Worm (Caenorhabditis elegans) whole organism, L1 larva: ENCODE results near the gene srx-137.

Experiments used
- C04F5.9 ChIP-seq: sonication (generic microtip); optimal IDR thresholded peaks from 2 replicates; lab custom pipeline; 2016; ENCODE audit warnings: missing genetic modification characterization, missing compliant biosample characterization
- C16A3.4 ChIP-seq: fragments of 150-350 bp; optimal IDR thresholded peaks from 2 replicates; lab custom pipeline; 2014; ENCODE audit warnings: missing biosample characterization, missing genetic modification characterization
- F16B12.6 ChIP-seq: fragments of 150-350 bp; optimal IDR thresholded peaks from 2 replicates; lab custom pipeline; 2014; ENCODE audit warnings: missing biosample characterization, missing genetic modification characterization
- aha-1 ChIP-seq: fragments of 150-350 bp; optimal IDR thresholded peaks from 2 replicates; lab custom pipeline; 2014; ENCODE audit warnings: missing biosample characterization, missing genetic modification characterization
- alr-1 ChIP-seq: fragments of 200-800 bp; sonication (Bioruptor generic); optimal IDR thresholded peaks from 2 replicates; lab custom pipeline; 2018; ENCODE audit warnings: borderline replicate concordance, mild to moderate bottlenecking, missing genetic modification characterization, missing compliant biosample characterization
- aly-2 ChIP-seq: fragments of 150-350 bp; optimal IDR thresholded peaks from 2 replicates; lab custom pipeline; 2014; ENCODE audit warnings: missing biosample characterization, missing genetic modification characterization
- ama-1 ChIP-seq: fragments of 150-350 bp; optimal IDR thresholded peaks from 2 replicates; lab custom pipeline; 2014
- ceh-8 ChIP-seq: fragments of 200-800 bp; sonication (Bioruptor generic); optimal IDR thresholded peaks from 2 replicates; lab custom pipeline; 2018; ENCODE audit warnings: mild to moderate bottlenecking, missing genetic modification characterization, moderate library complexity, missing compliant biosample characterization
- ceh-90 ChIP-seq: sonication (generic microtip); optimal IDR thresholded peaks from 2 replicates; lab custom pipeline; 2016; ENCODE audit warnings: missing genetic modification characterization, missing compliant biosample characterization
- dpl-1 ChIP-seq, 3 experiments: fragments of 150-350 bp in 2 of 3; sonication (generic microtip) in 1 of 3; optimal IDR thresholded peaks; 2 replicates each; lab custom pipeline; 2014 to 2017; ENCODE audit warnings: missing biosample characterization in 3 of 3, missing genetic modification characterization in 3 of 3, missing genetic modification reagents in 3 of 3
- dsc-1 ChIP-seq: sonication (generic microtip); optimal IDR thresholded peaks from 2 replicates; lab custom pipeline; 2016; ENCODE audit warnings: mild to moderate bottlenecking, missing genetic modification characterization, missing compliant biosample characterization
- efl-1 ChIP-seq, 4 experiments: fragments of 150-350 bp; optimal IDR thresholded peaks in 3 of 4; peaks in 1 of 4; 1 replicate in 1 of 4; 2 replicates in 3 of 4; lab custom pipeline; 2014; ENCODE audit warnings: missing biosample characterization in 2 of 4, missing genetic modification characterization in 2 of 4, missing genetic modification reagents in 2 of 4
- efl-3 ChIP-seq: fragments of 200-800 bp; sonication (Bioruptor generic); optimal IDR thresholded peaks from 2 replicates; lab custom pipeline; 2018; ENCODE audit warnings: mild to moderate bottlenecking, missing genetic modification characterization, missing compliant biosample characterization
- egl-13 ChIP-seq: sonication (generic microtip); optimal IDR thresholded peaks from 2 replicates; lab custom pipeline; 2016; ENCODE audit warnings: missing genotype, missing genetic modification reagents, missing genetic modification characterization, missing compliant biosample characterization
- egl-27 ChIP-seq, 2 experiments: fragments of 150-350 bp in 1 of 2; sonication (generic microtip); optimal IDR thresholded peaks; 3 replicates each; lab custom pipeline; 2017 to 2018; ENCODE audit warnings: missing biosample characterization in 2 of 2, missing genetic modification characterization in 2 of 2, missing genetic modification reagents in 2 of 2
- elt-2 ChIP-seq: sonication (generic microtip); optimal IDR thresholded peaks from 2 replicates; lab custom pipeline; 2016; ENCODE audit warnings: missing genetic modification characterization, mild to moderate bottlenecking, inconsistent platforms, missing compliant biosample characterization, missing genetic modification reagents
- elt-3 ChIP-seq, 6 experiments: fragments of 150-350 bp in 1 of 6; sonication (generic microtip); optimal IDR thresholded peaks; 2 replicates each; lab custom pipeline; 2017 to 2018; ENCODE audit warnings: missing biosample characterization in 6 of 6, missing genetic modification characterization in 6 of 6, inconsistent platforms in 1 of 6
- fos-1 ChIP-seq: fragments of 150-350 bp; optimal IDR thresholded peaks from 2 replicates; lab custom pipeline; 2014; ENCODE audit warnings: missing biosample characterization, missing genetic modification characterization
- grh-1 ChIP-seq: fragments of 200-800 bp; sonication (Bioruptor generic); IDR thresholded peaks from 2 replicates; pipeline ENCODE4 v1.3.6; 2022; ENCODE audit warnings: missing genetic modification reagents, missing genetic modification characterization, missing compliant biosample characterization
- irx-1 ChIP-seq: sonication (generic microtip); optimal IDR thresholded peaks from 2 replicates; lab custom pipeline; 2016; ENCODE audit warnings: missing genetic modification characterization, missing compliant biosample characterization
- isw-1 ChIP-seq: fragments of 200-800 bp; sonication (Bioruptor generic); IDR thresholded peaks from 2 replicates; pipeline ENCODE4 v1.3.6; 2022; ENCODE audit warnings: missing genetic modification characterization, missing compliant biosample characterization
- jun-1 ChIP-seq: fragments of 150-350 bp; optimal IDR thresholded peaks from 2 replicates; lab custom pipeline; 2014; ENCODE audit warnings: missing biosample characterization, missing genetic modification reagents, missing genetic modification characterization
- lin-14 ChIP-seq: fragments of 200-800 bp; sonication (Bioruptor generic); optimal IDR thresholded peaks from 2 replicates; lab custom pipeline; 2018; ENCODE audit warnings: mild to moderate bottlenecking, missing genetic modification characterization, moderate library complexity, missing compliant biosample characterization
- lin-15B ChIP-seq: fragments of 150-350 bp; sonication (generic microtip); optimal IDR thresholded peaks from 3 replicates; lab custom pipeline; 2014; ENCODE audit warnings: missing biosample characterization, missing genetic modification characterization
- lin-35 ChIP-seq, 2 experiments: fragments of 150-350 bp; optimal IDR thresholded peaks; 2 replicates each; lab custom pipeline; 2014; ENCODE audit warnings: missing biosample characterization in 2 of 2, missing genetic modification characterization in 2 of 2, missing genetic modification reagents in 2 of 2
- lin-39 ChIP-seq: fragments of 150-350 bp; optimal IDR thresholded peaks from 2 replicates; lab custom pipeline; 2014; ENCODE audit warnings: missing biosample characterization, missing genetic modification reagents, missing genetic modification characterization
- lsy-2 ChIP-seq, 2 experiments: fragments of 150-350 bp; optimal IDR thresholded peaks; 2 replicates each; lab custom pipeline; 2014; ENCODE audit warnings: missing biosample characterization in 2 of 2, missing genetic modification characterization in 2 of 2
- mdl-1 ChIP-seq, 2 experiments: fragments of 150-350 bp; optimal IDR thresholded peaks; 2 replicates each; lab custom pipeline; 2014 to 2017; ENCODE audit warnings: missing biosample characterization in 2 of 2, missing genetic modification characterization in 2 of 2, inconsistent platforms in 1 of 2
- mef-2 ChIP-seq: fragments of 150-350 bp; optimal IDR thresholded peaks from 2 replicates; lab custom pipeline; 2014; ENCODE audit warnings: missing biosample characterization, missing genetic modification characterization
- nhr-11 ChIP-seq: fragments of 150-350 bp; optimal IDR thresholded peaks from 2 replicates; lab custom pipeline; 2014; ENCODE audit warnings: missing biosample characterization, missing genetic modification characterization
- nhr-12 ChIP-seq: sonication (generic microtip); optimal IDR thresholded peaks from 2 replicates; lab custom pipeline; 2017; ENCODE audit warnings: missing biosample characterization, missing genetic modification characterization
- nhr-19 ChIP-seq: fragments of 200-800 bp; sonication (Bioruptor generic); conservative IDR thresholded peaks from 2 replicates; pipeline ENCODE4 v1.3.6; 2022; ENCODE audit warnings: missing genetic modification characterization, missing compliant biosample characterization
- nhr-20 ChIP-seq: sonication (generic microtip); optimal IDR thresholded peaks from 2 replicates; lab custom pipeline; 2016; ENCODE audit warnings: mild to moderate bottlenecking, missing genetic modification characterization, missing compliant biosample characterization
- nhr-28 ChIP-seq: fragments of 150-350 bp; optimal IDR thresholded peaks from 2 replicates; lab custom pipeline; 2014; ENCODE audit warnings: missing biosample characterization, missing genetic modification characterization
- nhr-71 ChIP-seq: sonication (generic microtip); optimal IDR thresholded peaks from 2 replicates; lab custom pipeline; 2016; ENCODE audit warnings: mild to moderate bottlenecking, missing genetic modification characterization, moderate library complexity, missing compliant biosample characterization
- nhr-84 ChIP-seq: sonication (generic microtip); optimal IDR thresholded peaks from 2 replicates; lab custom pipeline; 2017; ENCODE audit warnings: missing biosample characterization, missing genetic modification characterization
- nhr-90 ChIP-seq: sonication (generic microtip); optimal IDR thresholded peaks from 2 replicates; lab custom pipeline; 2016; ENCODE audit warnings: mild to moderate bottlenecking, missing genetic modification characterization, missing compliant biosample characterization; ENCODE audit not compliant: poor library complexity
- pag-3 ChIP-seq: sonication (generic microtip); optimal IDR thresholded peaks from 2 replicates; lab custom pipeline; 2017; ENCODE audit warnings: missing genetic modification characterization, mild to moderate bottlenecking, missing compliant biosample characterization, antibody characterized with exemption, borderline replicate concordance; ENCODE audit not compliant: insufficient read depth
- pax-3 ChIP-seq: fragments of 200-800 bp; sonication (Bioruptor generic); optimal IDR thresholded peaks from 2 replicates; lab custom pipeline; 2018; ENCODE audit warnings: mild to moderate bottlenecking, missing genetic modification characterization, moderate library complexity, missing compliant biosample characterization
- skn-1 ChIP-seq: fragments of 150-350 bp; optimal IDR thresholded peaks from 2 replicates; lab custom pipeline; 2014; ENCODE audit warnings: missing biosample characterization, missing genetic modification characterization
- snu-23 ChIP-seq: sonication (generic microtip); optimal IDR thresholded peaks from 2 replicates; lab custom pipeline; 2016; ENCODE audit warnings: missing genetic modification characterization, missing compliant biosample characterization
- sox-4 ChIP-seq: sonication (generic microtip); optimal IDR thresholded peaks from 2 replicates; lab custom pipeline; 2016; ENCODE audit warnings: missing genetic modification characterization, missing compliant biosample characterization
- sptf-1 ChIP-seq: fragments of 150-350 bp; optimal IDR thresholded peaks from 2 replicates; lab custom pipeline; 2014; ENCODE audit warnings: missing biosample characterization, missing genetic modification characterization
- tbx-2 ChIP-seq: sonication (generic microtip); optimal IDR thresholded peaks from 2 replicates; lab custom pipeline; 2016; ENCODE audit warnings: missing genetic modification characterization, missing compliant biosample characterization
- unc-62 ChIP-seq: fragments of 150-350 bp; optimal IDR thresholded peaks from 2 replicates; lab custom pipeline; 2014; ENCODE audit warnings: missing biosample characterization, missing genetic modification reagents, missing genetic modification characterization
- unc-86 ChIP-seq: sonication (generic microtip); optimal IDR thresholded peaks from 2 replicates; lab custom pipeline; 2016; ENCODE audit warnings: missing genetic modification characterization, missing compliant biosample characterization
- vab-15 ChIP-seq: sonication (generic microtip); optimal IDR thresholded peaks from 2 replicates; lab custom pipeline; 2017; ENCODE audit warnings: missing genotype, mild to moderate bottlenecking, missing genetic modification characterization, missing compliant biosample characterization
- zip-4 ChIP-seq: fragments of 200-800 bp; sonication (Bioruptor generic); optimal IDR thresholded peaks from 2 replicates; lab custom pipeline; 2018; ENCODE audit warnings: mild to moderate bottlenecking, missing genetic modification characterization, moderate library complexity, missing compliant biosample characterization
- ztf-11 ChIP-seq, 2 experiments: sonication (generic microtip); optimal IDR thresholded peaks; 2 replicates each; lab custom pipeline; 2016 to 2017; ENCODE audit warnings: missing genetic modification characterization in 2 of 2, missing biosample characterization in 1 of 2, missing compliant biosample characterization in 1 of 2

The srx-137 gene

ce11 chrV:13818824-13819408, 43.7 kb upstream of the srx-137 start, which contains the start of gene sel-10 (continued):
- TF ChIP-seq egl-13 (tag; lab: Kevin White, UChicago) (peak; percentile 9), unc-86 (tag; lab: Kevin White, UChicago) (peak; percentile 74), egl-27 (tag; optimal IDR thresholded peaks at IDR 0.05; lab: Kevin White, UChicago) (no peak), aly-2 (tag; lab: Kevin White, UChicago) (peak; percentile 28), nhr-20 (tag; lab: Kevin White, UChicago) (peak; percentile 83), unc-62 (GFP tag; lab: Kevin White, UChicago) (no peak), lin-39 (tag; lab: Kevin White, UChicago) (peak; percentile 52), pax-3 (tag; lab: Kevin White, UChicago) (peak; percentile 79), lin-14 (GFP tag; lab: Kevin White, UChicago) (peak; percentile 88), fos-1 (tag; lab: Kevin White, UChicago) (no peak), nhr-11 (tag; lab: Kevin White, UChicago) (peak; percentile 9), efl-3 (GFP tag; lab: Kevin White, UChicago) (no peak), skn-1 (tag; lab: Kevin White, UChicago) (peak; percentile 51), mef-2 (tag; lab: Kevin White, UChicago) (no peak), elt-2 (peak; percentile 43), nhr-28 (tag; lab: Kevin White, UChicago) (no peak), ceh-8 (GFP tag; lab: Kevin White, UChicago) (peak; percentile 61), lsy-2 (tag; optimal IDR thresholded peaks at IDR 0.05; lab: Kevin White, UChicago) (peak; percentile 85 to 88), dpl-1 (GFP tag; optimal IDR thresholded peaks at IDR 0.05; lab: Kevin White, UChicago) (peak; percentile 47 to 88 (median 79)), nhr-71 (peak; percentile 87), sox-4 (tag; lab: Kevin White, UChicago) (peak; percentile 55), snu-23 (GFP tag; lab: Kevin White, UChicago) (peak; percentile 81), ceh-90 (tag; lab: Kevin White, UChicago) (peak; percentile 49), efl-1 (optimal IDR thresholded peaks at IDR 0.05; lab: Kevin White, UChicago) (peak; percentile 75 to 81), efl-1 (GFP tag; optimal IDR thresholded peaks at IDR 0.05 in 1 of 2; lab: Kevin White, UChicago) (peak; percentile 71 to 98), nhr-84 (tag; lab: Kevin White, UChicago) (no peak), ztf-11 (tag; optimal IDR thresholded peaks at IDR 0.05; lab: Kevin White, UChicago) (peak in 1 of 2 experiments; percentile 0), nhr-19 (GFP tag; lab: Robert Waterston, UW) (peak; percentile 82), nhr-90 (tag; lab: Kevin White, UChicago) (peak; percentile 79), elt-3 (tag; optimal IDR thresholded peaks at IDR 0.05; lab: Kevin White, UChicago) (peak in 1 of 6 experiments; percentile 75), jun-1 (tag; lab: Kevin White, UChicago) (peak; percentile 50), ama-1 (no peak), F16B12.6 (tag; lab: Kevin White, UChicago) (peak; percentile 2), pag-3 (no peak), grh-1 (GFP tag; lab: Robert Waterston, UW) (peak; percentile 15; the same call in 1 of the 2 replicates), sptf-1 (tag; lab: Kevin White, UChicago) (no peak), isw-1 (peak; percentile 68), dsc-1 (tag; lab: Kevin White, UChicago) (peak; percentile 80), alr-1 (no peak), lin-15B (tag; lab: Kevin White, UChicago) (peak; percentile 63), tbx-2 (tag; lab: Kevin White, UChicago) (peak; percentile 77), irx-1 (tag; lab: Kevin White, UChicago) (peak; percentile 64), mdl-1 (tag; optimal IDR thresholded peaks at IDR 0.05; lab: Kevin White, UChicago) (peak in 1 of 2 experiments; percentile 73), zip-4 (GFP tag; lab: Kevin White, UChicago) (peak; percentile 41), C04F5.9 (tag; lab: Kevin White, UChicago) (no peak), vab-15 (no peak), lin-35 (GFP tag; optimal IDR thresholded peaks at IDR 0.05; lab: Kevin White, UChicago) (peak; percentile 78 to 84), C16A3.4 (tag; lab: Kevin White, UChicago) (peak; percentile 78), nhr-12 (tag; lab: Kevin White, UChicago) (no peak), aha-1 (tag; lab: Kevin White, UChicago) (peak; percentile 12)
